Fruit fly (Drosophila melanogaster): ENCODE results near the gene RPA2.

DNA sequence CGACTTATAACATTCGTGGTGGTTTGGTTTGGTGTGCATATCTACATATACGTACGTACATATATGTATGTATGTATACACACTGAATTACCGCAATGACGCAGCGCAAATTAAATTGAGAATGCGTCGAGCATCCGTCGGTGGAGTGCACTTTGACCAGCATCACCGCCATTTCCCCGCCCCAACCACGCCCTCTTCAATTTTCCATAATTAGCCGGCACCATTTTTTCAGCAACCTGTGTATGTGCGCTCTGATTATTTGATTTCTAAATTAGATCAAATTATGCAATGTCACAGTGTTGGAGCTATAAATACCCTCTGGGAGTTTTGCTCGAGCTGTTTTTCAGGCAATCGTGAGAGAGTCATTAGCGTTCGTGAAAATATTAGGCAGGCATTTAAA lies 47.9 kb downstream of the RPA2 start:
- TF ChIP-seq ci (GFP tag; IDR thresholded peaks at IDR 0.05) (no peak), CG7556 (GFP tag; optimal IDR thresholded peaks at IDR 0.05) (no peak), E2f1 (GFP tag; IDR thresholded peaks at IDR 0.05) (no peak), CG18764 (GFP tag; optimal IDR thresholded peaks at IDR 0.05) (no peak), ro (GFP tag; IDR thresholded peaks at IDR 0.05) (no peak), unc-4 (GFP tag; IDR thresholded peaks at IDR 0.05; ENCODE audit: partially characterized antibody) (no peak)
